Fruit fly (Drosophila melanogaster) whole organism, embryonic: ENCODE results near the gene kat-60L1.

Experiments
- CG11696 ChIP-seq: fragments of 200-800 bp; sonication (Bioruptor generic); IDR thresholded peaks from 2 replicates; pipeline ENCODE4 v1.3.6; 2022; ENCODE audit warnings: missing biosample characterization, missing genetic modification characterization
- CG13775 ChIP-seq: fragments of 200-800 bp; sonication (Bioruptor generic); optimal IDR thresholded peaks from 3 replicates; lab custom pipeline; 2017; ENCODE audit warnings: missing biosample characterization, mild to moderate bottlenecking, missing genetic modification characterization
- CG1602 ChIP-seq: fragments of 200-800 bp; sonication (Bioruptor generic); optimal IDR thresholded peaks from 3 replicates; lab custom pipeline; 2016; ENCODE audit warnings: missing biosample characterization, missing genetic modification characterization
- CG16813 ChIP-seq: fragments of 200-800 bp; sonication (Bioruptor generic); IDR thresholded peaks from 3 replicates; pipeline ENCODE4 v1.3.6; 2022; ENCODE audit warnings: missing biosample characterization, missing genetic modification characterization; ENCODE audit not compliant: partially characterized antibody
- CG18599 ChIP-seq: fragments of 200-800 bp; sonication (Bioruptor generic); optimal IDR thresholded peaks from 3 replicates; lab custom pipeline; 2017; ENCODE audit warnings: missing biosample characterization, missing genetic modification characterization, mild to moderate bottlenecking, moderate library complexity, missing genetic modification reagents
- CG2116 ChIP-seq: fragments of 200-800 bp; sonication (Bioruptor generic); optimal IDR thresholded peaks from 3 replicates; lab custom pipeline; 2018; ENCODE audit warnings: missing biosample characterization, mild to moderate bottlenecking, missing genetic modification characterization
- CG31224 ChIP-seq: fragments of 200-800 bp; sonication (Bioruptor generic); IDR thresholded peaks from 2 replicates; pipeline ENCODE4 v1.3.6; 2022; ENCODE audit warnings: missing biosample characterization, missing genetic modification characterization
- CG31388 ChIP-seq: fragments of 200-800 bp; sonication (Bioruptor generic); optimal IDR thresholded peaks from 2 replicates; lab custom pipeline; 2016; ENCODE audit warnings: missing biosample characterization, missing genetic modification characterization
- CG34422 ChIP-seq: fragments of 200-800 bp; sonication (Bioruptor generic); IDR thresholded peaks from 3 replicates; pipeline ENCODE4 v1.3.6; 2022; ENCODE audit warnings: missing biosample characterization, missing genetic modification characterization
- CG7987 ChIP-seq: fragments of 200-800 bp; sonication (Bioruptor generic); optimal IDR thresholded peaks from 2 replicates; lab custom pipeline; 2018; ENCODE audit warnings: missing biosample characterization, mild to moderate bottlenecking, missing genetic modification characterization, moderate library complexity
- Dbx ChIP-seq: fragments of 200-800 bp; sonication (Bioruptor generic); IDR thresholded peaks from 3 replicates; pipeline ENCODE4 v1.3.6; 2022; ENCODE audit warnings: missing biosample characterization, missing genetic modification characterization
- Deaf1 ChIP-seq: fragments of 200-800 bp; optimal IDR thresholded peaks from 3 replicates; lab custom pipeline; 2019; ENCODE audit warnings: missing biosample characterization, mild to moderate bottlenecking, missing genetic modification characterization, moderate library complexity
- Dip3 ChIP-seq: fragments of 200-800 bp; sonication (Bioruptor generic); optimal IDR thresholded peaks from 3 replicates; lab custom pipeline; 2016; ENCODE audit warnings: missing biosample characterization, missing genetic modification characterization
- HHEX ChIP-seq: fragments of 200-800 bp; sonication (Bioruptor generic); optimal IDR thresholded peaks from 3 replicates; lab custom pipeline; 2017; ENCODE audit warnings: missing biosample characterization, mild to moderate bottlenecking, missing genetic modification characterization, missing genetic modification reagents
- Hmx ChIP-seq: fragments of 200-800 bp; sonication (Bioruptor generic); optimal IDR thresholded peaks from 2 replicates; lab custom pipeline; 2016; ENCODE audit warnings: missing biosample characterization, missing genetic modification characterization
- Hr39 ChIP-seq: fragments of >200 bp; optimal IDR thresholded peaks from 2 replicates; lab custom pipeline; 2017
- Med ChIP-seq: fragments of 200-800 bp; sonication (Bioruptor generic); peaks from one replicate; lab custom pipeline; 2016; ENCODE audit warnings: missing biosample characterization, missing genetic modification characterization, mild to moderate bottlenecking, inconsistent platforms, moderate library complexity
- Mrtf ChIP-seq: fragments of 200-800 bp; sonication (Bioruptor generic); IDR thresholded peaks from 3 replicates; pipeline ENCODE4 v1.3.6; 2022; ENCODE audit warnings: missing biosample characterization, missing genetic modification characterization
- Neu2 ChIP-seq: fragments of 200-800 bp; sonication (Bioruptor generic); optimal IDR thresholded peaks from 3 replicates; lab custom pipeline; 2016; ENCODE audit warnings: missing biosample characterization, missing genetic modification characterization, borderline replicate concordance
- Trl ChIP-seq, 3 experiments: fragments of >200 bp in 2 of 3; fragments of 200-800 bp in 1 of 3; sonication (Bioruptor generic) in 1 of 3; optimal IDR thresholded peaks; 2 replicates in 1 of 3; 3 replicates in 2 of 3; lab custom pipeline; 2016 to 2017; ENCODE audit warnings: missing biosample characterization in 1 of 3, missing genetic modification characterization in 1 of 3
- YL-1 ChIP-seq: fragments of 200-800 bp; sonication (Bioruptor generic); optimal IDR thresholded peaks from 3 replicates; lab custom pipeline; 2017; ENCODE audit warnings: missing biosample characterization, mild to moderate bottlenecking, missing genetic modification characterization
- abd-A ChIP-seq: fragments of 200-800 bp; sonication (Bioruptor generic); optimal IDR thresholded peaks from 3 replicates; lab custom pipeline; 2019; ENCODE audit warnings: missing biosample characterization, mild to moderate bottlenecking, missing genetic modification characterization, moderate library complexity
- caup ChIP-seq: fragments of 200-800 bp; sonication (Bioruptor generic); optimal IDR thresholded peaks from 3 replicates; lab custom pipeline; 2017; ENCODE audit warnings: missing biosample characterization, mild to moderate bottlenecking, missing genetic modification characterization, moderate library complexity; ENCODE audit not compliant: severe bottlenecking
- chinmo ChIP-seq: fragments of 200-800 bp; sonication (Bioruptor generic); IDR thresholded peaks from 4 replicates; pipeline ENCODE4 v1.3.6; 2022; ENCODE audit warnings: missing biosample characterization, missing genetic modification characterization; ENCODE audit not compliant: partially characterized antibody
- crc ChIP-seq: fragments of 200-800 bp; sonication (Bioruptor generic); optimal IDR thresholded peaks from 2 replicates; lab custom pipeline; 2016; ENCODE audit warnings: missing biosample characterization, missing genetic modification characterization
- crol ChIP-seq: fragments of 200-800 bp; sonication (Bioruptor generic); IDR thresholded peaks from 2 replicates; pipeline ENCODE4 v1.3.6; 2022; ENCODE audit warnings: missing biosample characterization, missing genetic modification characterization
- cwo ChIP-seq: fragments of 200-800 bp; sonication (Bioruptor generic); optimal IDR thresholded peaks from 3 replicates; lab custom pipeline; 2017; ENCODE audit warnings: missing biosample characterization, missing genetic modification characterization, mild to moderate bottlenecking, moderate library complexity, missing genetic modification reagents
- fd96Cb ChIP-seq: fragments of 200-800 bp; sonication (Bioruptor generic); optimal IDR thresholded peaks from 2 replicates; lab custom pipeline; 2018; ENCODE audit warnings: missing biosample characterization, mild to moderate bottlenecking, missing genetic modification characterization, moderate library complexity
- fru ChIP-seq: fragments of >200 bp; optimal IDR thresholded peaks from 2 replicates; lab custom pipeline; 2017
- phol ChIP-seq: fragments of 200-800 bp; sonication (Bioruptor generic); optimal IDR thresholded peaks from 3 replicates; lab custom pipeline; 2018; ENCODE audit warnings: missing biosample characterization, mild to moderate bottlenecking, missing genetic modification characterization, moderate library complexity
- run ChIP-seq: fragments of 200-800 bp; sonication (Bioruptor generic); optimal IDR thresholded peaks from 3 replicates; lab custom pipeline; 2018; ENCODE audit warnings: missing biosample characterization, mild to moderate bottlenecking, missing genetic modification characterization
- sna ChIP-seq: fragments of 200-800 bp; sonication (Bioruptor generic); IDR thresholded peaks from 2 replicates; pipeline ENCODE4 v1.3.6; 2022; ENCODE audit warnings: missing biosample characterization, missing genetic modification characterization; ENCODE audit not compliant: partially characterized antibody
- stwl ChIP-seq: fragments of 200-800 bp; sonication (Bioruptor generic); optimal IDR thresholded peaks from 3 replicates; lab custom pipeline; 2018; ENCODE audit warnings: missing biosample characterization, mild to moderate bottlenecking, missing genetic modification characterization, moderate library complexity
- zen2 ChIP-seq: fragments of 200-800 bp; sonication (Bioruptor generic); IDR thresholded peaks from 3 replicates; pipeline ENCODE4 v1.3.6; 2022; ENCODE audit warnings: missing biosample characterization, missing genetic modification characterization; ENCODE audit not compliant: partially characterized antibody

Gene kat-60L1

DNA sequence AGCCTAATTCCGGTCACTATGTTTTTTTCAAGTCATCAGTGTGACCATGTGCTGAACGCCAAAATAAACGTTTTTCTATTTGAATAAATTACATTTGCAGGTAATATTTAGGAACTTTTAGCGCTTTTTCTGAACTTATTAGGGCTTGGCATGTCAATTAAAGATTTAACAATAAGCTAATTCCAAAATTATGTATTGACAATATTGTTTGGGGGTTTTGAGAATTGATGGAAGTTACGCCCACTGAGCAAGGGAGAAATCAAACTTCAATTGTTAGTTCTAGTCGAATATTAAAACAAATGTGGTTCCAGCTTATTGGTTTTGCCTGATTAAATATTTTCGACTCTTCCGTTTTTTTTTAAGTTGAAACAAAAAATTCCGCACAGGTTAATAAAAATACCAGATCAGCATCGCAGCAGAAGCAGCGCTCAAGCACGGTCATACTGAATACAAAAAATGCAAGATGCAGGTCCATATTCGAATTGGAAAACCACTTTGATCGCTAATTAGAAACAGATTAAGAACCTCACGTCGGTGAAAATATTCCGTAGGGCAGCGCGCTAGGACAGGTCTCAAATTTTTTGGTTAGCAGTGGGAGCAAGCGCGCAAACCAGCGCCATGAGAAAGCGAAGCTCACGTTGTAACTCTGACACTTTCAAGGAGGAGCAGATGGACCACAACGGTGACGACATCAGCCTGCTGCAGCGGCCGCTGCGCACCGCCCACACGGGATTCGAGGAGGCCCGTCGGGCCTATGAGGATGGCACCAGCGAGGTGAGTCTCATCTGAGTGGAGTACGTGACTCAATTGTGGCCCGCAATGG lies 12.9 kb downstream of the kat-60L1 start, which contains the start of the genes PSMG1 and CG10979 (continued):
- TF ChIP-seq Dip3 (GFP tag; lab: Kevin White, UChicago) (no peak), CG31388 (GFP tag; lab: Kevin White, UChicago) (no peak), Neu2 (no peak), CG13775 (no peak), Med (GFP tag; lab: Kevin White, UChicago) (peak; percentile 65), YL-1 (GFP tag; lab: Kevin White, UChicago) (peak; percentile 61), Mrtf (GFP tag; lab: Robert Waterston, UW) (no peak)

DNA sequence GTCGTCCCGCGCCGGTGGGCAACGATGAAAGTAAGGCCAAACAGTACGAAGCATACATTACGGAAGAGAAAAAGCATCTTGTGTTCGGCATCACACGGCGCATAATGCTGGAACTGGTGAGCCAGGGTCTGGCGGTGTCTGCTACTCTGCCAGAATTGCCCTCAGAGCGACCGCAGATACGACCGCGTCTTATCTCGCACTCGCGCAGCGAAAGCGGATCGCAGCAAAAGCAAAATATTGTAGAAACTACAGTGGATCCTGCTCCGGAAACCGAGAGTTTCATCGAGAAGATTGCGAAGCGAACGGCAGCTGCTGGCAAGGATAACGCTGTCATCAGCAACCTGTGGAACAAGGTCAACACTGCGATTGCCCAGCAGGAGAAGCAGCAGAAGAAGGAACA lies 16.1 kb downstream of the kat-60L1 start:
- TF ChIP-seq zen2 (GFP tag; lab: Robert Waterston, UW) (no peak), Hr39 (no peak), caup (GFP tag; lab: Kevin White, UChicago) (no peak), fd96Cb (tag; lab: Kevin White, UChicago) (no peak), CG34422 (GFP tag; lab: Robert Waterston, UW) (no peak), CG18599 (GFP tag; lab: Kevin White, UChicago) (no peak), run (tag; lab: Kevin White, UChicago) (no peak), sna (GFP tag; lab: Robert Waterston, UW) (no peak), CG1602 (GFP tag; lab: Kevin White, UChicago) (no peak), cwo (GFP tag; lab: Kevin White, UChicago) (no peak), stwl (tag; lab: Kevin White, UChicago) (no peak), HHEX (GFP tag; lab: Kevin White, UChicago) (no peak), CG7987 (GFP tag; lab: Kevin White, UChicago) (no peak), CG11696 (GFP tag; lab: Robert Waterston, UW) (no peak), crc (GFP tag; lab: Kevin White, UChicago) (no peak), fru (lab: Kevin White, UChicago) (no peak), CG2116 (GFP tag; lab: Kevin White, UChicago) (no peak)

DNA sequence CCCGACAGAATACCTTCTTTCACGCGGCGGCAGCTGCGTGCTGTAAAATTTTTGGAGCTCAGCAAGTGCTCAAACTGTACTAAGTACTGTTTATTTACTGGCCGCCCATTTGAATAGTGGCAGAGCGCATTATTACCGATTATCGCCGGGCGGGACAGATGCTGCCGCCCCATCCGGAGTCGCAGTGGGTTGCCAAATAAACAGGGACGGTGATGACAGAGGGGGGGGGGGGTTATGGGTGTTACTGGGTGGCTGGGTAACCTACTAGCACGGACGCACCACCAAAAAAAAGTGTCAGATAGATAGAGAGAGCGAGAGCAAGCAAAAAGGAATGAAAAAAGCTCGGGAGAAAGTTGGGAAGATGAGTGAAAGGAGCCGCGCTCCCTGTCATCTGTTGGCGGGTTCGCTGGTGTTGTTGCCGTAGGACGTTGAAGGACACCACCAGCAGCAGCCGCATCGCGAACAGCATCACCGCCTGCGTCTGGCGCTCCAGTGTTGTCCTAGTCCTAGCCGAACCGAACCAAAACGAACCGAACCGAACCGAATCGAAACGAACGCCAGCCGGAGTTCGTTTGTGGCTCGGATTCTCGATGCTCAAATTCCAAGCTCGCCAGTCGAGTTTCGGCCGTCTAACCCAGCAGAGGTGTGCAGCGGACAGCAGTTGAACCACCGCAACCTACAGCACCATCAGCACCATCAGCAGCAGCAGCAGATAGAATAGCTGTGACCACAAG lies 20.3 kb downstream of the kat-60L1 start, which contains the start of gene CG11000:
Gene CG11000, plus strand, starts transcription at position 626 of the 734 bp plus-strand sequence.
- TF ChIP-seq Dbx (GFP tag; lab: Robert Waterston, UW): 0 out of 3 replicates have a peak, but pooled peaks have one; percentile 8
- peak; percentile 58 for TF ChIP-seq Med (GFP tag; lab: Kevin White, UChicago)
- TF ChIP-seq CG16813: no peak
- peak in 1 of 2 experiments; percentile 27 for TF ChIP-seq Trl (optimal IDR thresholded peaks at IDR 0.05; lab: Kevin White, UChicago)
- no peak for TF ChIP-seq Trl (GFP tag; optimal IDR thresholded peaks at IDR 0.05; lab: Kevin White, UChicago)
- TF ChIP-seq abd-A: peak; percentile 89
- 0 out of 4 replicates have a peak, but pooled peaks have one; percentile 21 for TF ChIP-seq chinmo (GFP tag; lab: Robert Waterston, UW)
- peak; percentile 49; the same call in 1 of the 2 replicates for TF ChIP-seq crol (GFP tag; lab: Robert Waterston, UW)
- no peak for TF ChIP-seq phol (tag; lab: Kevin White, UChicago)
- TF ChIP-seq Deaf1 (tag; lab: Kevin White, UChicago): peak; percentile 98
- peak; percentile 63; the same call in 1 of the 2 replicates for TF ChIP-seq CG31224
- no peak for TF ChIP-seq Hmx (GFP tag; lab: Kevin White, UChicago)
